Fruit fly (Drosophila melanogaster) whole organism, embryonic: ENCODE results near the gene fwe.

ENCODE experiments used
- Awh ChIP-seq: fragments of 200-800 bp; sonication (Bioruptor generic); IDR thresholded peaks from 2 replicates; pipeline ENCODE4, ENCODE4 v1.3.6; 2022; ENCODE audit warnings: missing biosample characterization, missing genetic modification characterization
- CG10321 ChIP-seq: fragments of 200-800 bp; sonication (Bioruptor generic); IDR thresholded peaks from 2 replicates; pipeline ENCODE4 v1.3.6; 2022; ENCODE audit warnings: missing biosample characterization, missing genetic modification characterization
- CG10431 ChIP-seq: fragments of 200-800 bp; sonication (Bioruptor generic); optimal IDR thresholded peaks from 3 replicates; lab custom pipeline; 2018; ENCODE audit warnings: missing biosample characterization, mild to moderate bottlenecking, missing genetic modification characterization
- CG11504 ChIP-seq: fragments of 200-800 bp; sonication (Bioruptor generic); optimal IDR thresholded peaks from 3 replicates; lab custom pipeline; 2019; ENCODE audit warnings: missing biosample characterization, mild to moderate bottlenecking, missing genetic modification characterization, moderate library complexity
- CG11723 ChIP-seq: fragments of 200-800 bp; sonication (Bioruptor generic); optimal IDR thresholded peaks from 2 replicates; lab custom pipeline; 2017; ENCODE audit warnings: missing biosample characterization, mild to moderate bottlenecking, missing genetic modification characterization
- CG15601 ChIP-seq: fragments of 200-800 bp; sonication (Bioruptor generic); optimal IDR thresholded peaks from 3 replicates; lab custom pipeline; 2019; ENCODE audit warnings: missing biosample characterization, mild to moderate bottlenecking, missing genetic modification characterization, moderate library complexity
- CG1832 ChIP-seq: fragments of 200-800 bp; sonication (Bioruptor generic); optimal IDR thresholded peaks from 2 replicates; lab custom pipeline; 2017; ENCODE audit warnings: missing biosample characterization, mild to moderate bottlenecking, missing genetic modification characterization, inconsistent platforms
- CG2199 ChIP-seq: fragments of 200-800 bp; sonication (Bioruptor generic); IDR thresholded peaks from 3 replicates; pipeline ENCODE4 v1.3.6; 2022; ENCODE audit warnings: missing biosample characterization, missing genetic modification characterization
- CG3407 ChIP-seq: fragments of 200-800 bp; sonication (Bioruptor generic); optimal IDR thresholded peaks from 2 replicates; lab custom pipeline; 2018; ENCODE audit warnings: missing biosample characterization, mild to moderate bottlenecking, missing genetic modification characterization
- CG4360 ChIP-seq: fragments of 200-800 bp; sonication (Bioruptor generic); IDR thresholded peaks from 2 replicates; pipeline ENCODE4 v1.3.6; 2022; ENCODE audit warnings: missing biosample characterization, missing genetic modification characterization
- CG43689 ChIP-seq: fragments of 200-800 bp; sonication (Bioruptor generic); IDR thresholded peaks from 2 replicates; pipeline ENCODE4 v1.3.6; 2022; ENCODE audit warnings: missing biosample characterization, missing genetic modification characterization
- CG4820 ChIP-seq: fragments of 200-800 bp; sonication (Bioruptor generic); optimal IDR thresholded peaks from 3 replicates; lab custom pipeline; 2016; ENCODE audit warnings: missing biosample characterization, missing genetic modification characterization
- CG7839 ChIP-seq: fragments of 200-800 bp; sonication (Bioruptor generic); optimal IDR thresholded peaks from 3 replicates; lab custom pipeline; 2018; ENCODE audit warnings: missing biosample characterization, mild to moderate bottlenecking, missing genetic modification characterization, moderate library complexity
- CG8290 ChIP-seq, 3 experiments: fragments of 200-800 bp; sonication (Bioruptor generic); optimal IDR thresholded peaks; 2 replicates each; lab custom pipeline; 2016 to 2019; ENCODE audit warnings: missing biosample characterization in 3 of 3, missing genetic modification characterization in 3 of 3, mild to moderate bottlenecking in 2 of 3, moderate library complexity in 1 of 3
- CG8359 ChIP-seq: fragments of 200-800 bp; sonication (Bioruptor generic); optimal IDR thresholded peaks from 2 replicates; lab custom pipeline; 2017; ENCODE audit warnings: missing biosample characterization, mild to moderate bottlenecking, missing genetic modification characterization, borderline replicate concordance
- CG8944 ChIP-seq: fragments of 200-800 bp; sonication (Bioruptor generic); optimal IDR thresholded peaks from 3 replicates; lab custom pipeline; 2016; ENCODE audit warnings: missing biosample characterization, missing genetic modification characterization
- Drgx ChIP-seq: fragments of 200-800 bp; sonication (Bioruptor generic); IDR thresholded peaks from 2 replicates; pipeline ENCODE4 v1.3.6; 2022; ENCODE audit warnings: missing biosample characterization, missing genetic modification characterization
- Eip74EF ChIP-seq, 2 experiments: fragments of 200-800 bp in 1 of 2; fragments of >200 bp in 1 of 2; sonication (Bioruptor generic) in 1 of 2; optimal IDR thresholded peaks; 2 replicates each; lab custom pipeline; 2017 to 2019; ENCODE audit warnings: missing biosample characterization in 2 of 2, missing genetic modification characterization in 2 of 2, mild to moderate bottlenecking in 1 of 2, moderate library complexity in 1 of 2
- Ets65A ChIP-seq: fragments of 200-800 bp; sonication (Bioruptor generic); peaks from one replicate; lab custom pipeline; 2016; ENCODE audit warnings: missing biosample characterization, missing genetic modification characterization
- HHEX ChIP-seq: fragments of 200-800 bp; sonication (Bioruptor generic); optimal IDR thresholded peaks from 3 replicates; lab custom pipeline; 2017; ENCODE audit warnings: missing biosample characterization, mild to moderate bottlenecking, missing genetic modification characterization, missing genetic modification reagents
- HLHmδ ChIP-seq: fragments of 200-800 bp; sonication (Bioruptor generic); optimal IDR thresholded peaks from 2 replicates; lab custom pipeline; 2018; ENCODE audit warnings: missing biosample characterization, mild to moderate bottlenecking, missing genetic modification characterization, moderate library complexity
- Hr51 ChIP-seq, 2 experiments: fragments of 200-800 bp; sonication (Bioruptor generic); optimal IDR thresholded peaks; 2 replicates in 1 of 2; 3 replicates in 1 of 2; lab custom pipeline; 2016 to 2018; ENCODE audit warnings: missing biosample characterization in 2 of 2, missing genetic modification characterization in 2 of 2, mild to moderate bottlenecking in 1 of 2, moderate library complexity in 1 of 2
- Lpt ChIP-seq: fragments of >200 bp; optimal IDR thresholded peaks from 2 replicates; lab custom pipeline; 2018; ENCODE audit warnings: missing biosample characterization, missing genetic modification characterization
- Med ChIP-seq: fragments of 200-800 bp; sonication (Bioruptor generic); peaks from one replicate; lab custom pipeline; 2016; ENCODE audit warnings: missing biosample characterization, missing genetic modification characterization, mild to moderate bottlenecking, inconsistent platforms, moderate library complexity
- Myb ChIP-seq: fragments of 200-800 bp; sonication (Bioruptor generic); optimal IDR thresholded peaks from 2 replicates; lab custom pipeline; 2016; ENCODE audit warnings: missing biosample characterization, missing genetic modification characterization
- Ssrp ChIP-seq: fragments of 200-800 bp; sonication (Bioruptor generic); optimal IDR thresholded peaks from 2 replicates; lab custom pipeline; 2018; ENCODE audit warnings: missing biosample characterization, mild to moderate bottlenecking, missing genetic modification characterization, moderate library complexity
- ash1 ChIP-seq: fragments of 200-800 bp; sonication (Bioruptor generic); optimal IDR thresholded peaks from 2 replicates; lab custom pipeline; 2018; ENCODE audit warnings: missing biosample characterization, mild to moderate bottlenecking, missing genetic modification characterization
- chinmo ChIP-seq: fragments of 200-800 bp; sonication (Bioruptor generic); IDR thresholded peaks from 4 replicates; pipeline ENCODE4 v1.3.6; 2022; ENCODE audit warnings: missing biosample characterization, missing genetic modification characterization; ENCODE audit not compliant: partially characterized antibody
- ci ChIP-seq: fragments of 200-800 bp; sonication (Bioruptor generic); IDR thresholded peaks from 3 replicates; pipeline ENCODE4 v1.3.6; 2022; ENCODE audit warnings: missing biosample characterization, missing genetic modification characterization
- crc ChIP-seq: fragments of 200-800 bp; sonication (Bioruptor generic); optimal IDR thresholded peaks from 2 replicates; lab custom pipeline; 2016; ENCODE audit warnings: missing biosample characterization, missing genetic modification characterization
- dmrt11E ChIP-seq: fragments of 200-800 bp; sonication (Bioruptor generic); optimal IDR thresholded peaks from 3 replicates; lab custom pipeline; 2018; ENCODE audit warnings: missing biosample characterization, mild to moderate bottlenecking, missing genetic modification characterization, moderate library complexity
- en ChIP-seq: fragments of 200-800 bp; sonication (Bioruptor generic); optimal IDR thresholded peaks from 2 replicates; lab custom pipeline; 2016; ENCODE audit warnings: missing biosample characterization, missing genetic modification characterization
- grau ChIP-seq: fragments of 200-800 bp; optimal IDR thresholded peaks from 3 replicates; lab custom pipeline; 2019; ENCODE audit warnings: missing biosample characterization, mild to moderate bottlenecking, missing genetic modification characterization, moderate library complexity
- hkb ChIP-seq, 2 experiments: fragments of 200-800 bp in 1 of 2; fragments of >200 bp in 1 of 2; sonication (Bioruptor generic) in 1 of 2; IDR thresholded peaks in 1 of 2; optimal IDR thresholded peaks in 1 of 2; 2 replicates each; pipeline versions ENCODE4 v1.3.6 to Lab custom; 2017 to 2022; ENCODE audit warnings: missing biosample characterization in 1 of 2, missing genetic modification characterization in 1 of 2
- kah ChIP-seq: fragments of 200-800 bp; sonication (Bioruptor generic); optimal IDR thresholded peaks from 2 replicates; lab custom pipeline; 2018; ENCODE audit warnings: missing biosample characterization, mild to moderate bottlenecking, missing genetic modification characterization
- onecut ChIP-seq: fragments of 200-800 bp; sonication (Bioruptor generic); IDR thresholded peaks from 2 replicates; pipeline ENCODE4 v1.3.6; 2022; ENCODE audit warnings: missing biosample characterization, missing genetic modification characterization
- rib ChIP-seq: fragments of 200-800 bp; sonication (Bioruptor generic); IDR thresholded peaks from 2 replicates; pipeline ENCODE4 v1.3.6; 2022; ENCODE audit warnings: missing biosample characterization, missing genetic modification characterization
- sd ChIP-seq: fragments of 200-800 bp; sonication (Bioruptor generic); optimal IDR thresholded peaks from 3 replicates; lab custom pipeline; 2018; ENCODE audit warnings: missing biosample characterization, mild to moderate bottlenecking, missing genetic modification characterization, moderate library complexity
- ssp ChIP-seq: fragments of 200-800 bp; sonication (Bioruptor generic); IDR thresholded peaks from 2 replicates; pipeline ENCODE4 v1.3.6; 2022; ENCODE audit warnings: missing biosample characterization, missing genetic modification characterization
- twi ChIP-seq: fragments of 200-800 bp; optimal IDR thresholded peaks from 2 replicates; lab custom pipeline; 2019; ENCODE audit warnings: missing biosample characterization, mild to moderate bottlenecking, missing genetic modification characterization, moderate library complexity

The fwe gene

DNA sequence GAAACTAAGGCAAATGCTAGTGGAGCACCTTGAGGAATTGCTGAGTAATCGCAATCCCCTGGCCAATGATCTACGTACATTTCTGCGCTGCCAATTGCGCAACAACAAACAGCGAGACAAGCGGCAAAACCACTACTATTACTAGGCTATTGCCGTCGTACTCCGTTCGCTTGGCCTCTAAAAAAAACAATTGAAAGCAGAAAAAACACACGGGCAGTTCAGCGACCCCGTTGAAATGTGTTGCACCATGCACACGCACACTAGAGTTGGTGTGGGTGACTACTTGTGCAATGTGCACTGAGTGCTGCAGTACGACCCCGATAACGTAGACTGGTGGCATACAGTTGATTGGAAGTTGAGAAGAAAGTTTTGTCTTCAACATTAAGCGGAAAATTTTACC lies 8.3 kb upstream of the fwe start (continued):
- TF ChIP-seq CG10321 (GFP tag; lab: Robert Waterston, UW), result no peak
- TF ChIP-seq Hr51 (GFP tag; optimal IDR thresholded peaks at IDR 0.05; lab: Kevin White, UChicago), result no peak
- TF ChIP-seq en, result no peak
- TF ChIP-seq onecut (GFP tag; lab: Robert Waterston, UW), result no peak
- no peak for TF ChIP-seq CG43689 (GFP tag; lab: Robert Waterston, UW)
- peak; percentile 46 for TF ChIP-seq sd (tag; lab: Kevin White, UChicago)
- no peak for TF ChIP-seq rib
- no peak for TF ChIP-seq CG3407 (GFP tag; lab: Kevin White, UChicago)
- no peak for TF ChIP-seq Ssrp (tag; lab: Kevin White, UChicago)
- no peak for TF ChIP-seq dmrt11E (tag; lab: Kevin White, UChicago)
- TF ChIP-seq CG2199 (GFP tag; lab: Robert Waterston, UW), result peak; percentile 89; the same call in 2 of the 3 replicates
- peak; percentile 59 for TF ChIP-seq ci (GFP tag; lab: Robert Waterston, UW)
- peak; percentile 86 for TF ChIP-seq grau (tag; lab: Kevin White, UChicago)
- no peak for TF ChIP-seq HHEX (GFP tag; lab: Kevin White, UChicago)
- no peak for TF ChIP-seq Lpt
- no peak for TF ChIP-seq kah
- TF ChIP-seq hkb (optimal IDR thresholded peaks at IDR 0.05; lab: Kevin White, UChicago), result no peak
- peak; percentile 23; the same call in 1 of the 2 replicates for TF ChIP-seq hkb (GFP tag; IDR thresholded peaks at IDR 0.05; lab: Robert Waterston, UW)
- peak; percentile 57 for TF ChIP-seq Drgx (GFP tag; lab: Robert Waterston, UW)
- no peak for TF ChIP-seq Eip74EF (GFP tag; optimal IDR thresholded peaks at IDR 0.05; lab: Kevin White, UChicago)
- no peak for TF ChIP-seq CG10431 (GFP tag; lab: Kevin White, UChicago)
- peak; percentile 29 for TF ChIP-seq CG15601 (tag; lab: Kevin White, UChicago)
- no peak for TF ChIP-seq CG8290 (GFP tag; optimal IDR thresholded peaks at IDR 0.05; lab: Kevin White, UChicago)
- TF ChIP-seq CG8290 (tag; optimal IDR thresholded peaks at IDR 0.05; lab: Kevin White, UChicago), result no peak
- no peak for TF ChIP-seq Awh (GFP tag; lab: Robert Waterston, UW)
- TF ChIP-seq Ets65A (GFP tag; lab: Kevin White, UChicago), result no peak
- TF ChIP-seq ssp (GFP tag; lab: Robert Waterston, UW), result no peak
- TF ChIP-seq CG8359 (GFP tag; lab: Kevin White, UChicago), result no peak
- no peak for TF ChIP-seq CG11723
- TF ChIP-seq ash1 (GFP tag; lab: Kevin White, UChicago), result peak; percentile 1
- TF ChIP-seq HLHmδ (GFP tag; lab: Kevin White, UChicago), result no peak
- no peak for TF ChIP-seq CG11504 (tag; lab: Kevin White, UChicago)
- TF ChIP-seq chinmo (GFP tag; lab: Robert Waterston, UW), result 0 out of 4 replicates have a peak, but pooled peaks have one; percentile 80
- no peak for TF ChIP-seq CG1832 (GFP tag; lab: Kevin White, UChicago)
- TF ChIP-seq Med (GFP tag; lab: Kevin White, UChicago), result peak; percentile 15
- no peak for TF ChIP-seq CG4820 (GFP tag; lab: Kevin White, UChicago)
- no peak for TF ChIP-seq CG8944 (GFP tag; lab: Kevin White, UChicago)
- TF ChIP-seq Myb (GFP tag; lab: Kevin White, UChicago), result no peak
- TF ChIP-seq CG4360, result no peak
- no peak for TF ChIP-seq CG7839 (tag; lab: Kevin White, UChicago)
- TF ChIP-seq twi (tag; lab: Kevin White, UChicago), result peak; percentile 56
- no peak for TF ChIP-seq crc
